Worm (Caenorhabditis elegans) whole organism, L1 larva: ENCODE data around the gene M110.8.

Experiments
- C16A3.4 ChIP-seq: fragments of 150-350 bp; optimal IDR thresholded peaks from 2 replicates; lab custom pipeline; 2014; ENCODE audit warnings: missing biosample characterization, missing genetic modification characterization
- F16B12.6 ChIP-seq: fragments of 150-350 bp; optimal IDR thresholded peaks from 2 replicates; lab custom pipeline; 2014; ENCODE audit warnings: missing biosample characterization, missing genetic modification characterization
- ama-1 ChIP-seq: fragments of 150-350 bp; optimal IDR thresholded peaks from 2 replicates; lab custom pipeline; 2014
- blmp-1 ChIP-seq: fragments of 150-350 bp; optimal IDR thresholded peaks from 2 replicates; lab custom pipeline; 2014; ENCODE audit warnings: missing biosample characterization, missing genetic modification characterization
- ceh-63 ChIP-seq: fragments of 200-800 bp; sonication (Bioruptor generic); optimal IDR thresholded peaks from 2 replicates; lab custom pipeline; 2018; ENCODE audit warnings: mild to moderate bottlenecking, missing genetic modification characterization, missing compliant biosample characterization
- ceh-8 ChIP-seq: fragments of 200-800 bp; sonication (Bioruptor generic); optimal IDR thresholded peaks from 2 replicates; lab custom pipeline; 2018; ENCODE audit warnings: mild to moderate bottlenecking, missing genetic modification characterization, moderate library complexity, missing compliant biosample characterization
- ceh-82 ChIP-seq, 3 experiments: fragments of 150-350 bp in 1 of 3; sonication (generic microtip) in 2 of 3; optimal IDR thresholded peaks; 2 replicates each; lab custom pipeline; 2014 to 2017; ENCODE audit warnings: missing biosample characterization in 3 of 3, missing genetic modification characterization in 3 of 3
- ceh-90 ChIP-seq: sonication (generic microtip); optimal IDR thresholded peaks from 2 replicates; lab custom pipeline; 2016; ENCODE audit warnings: missing genetic modification characterization, missing compliant biosample characterization
- ces-1 ChIP-seq: fragments of 150-350 bp; optimal IDR thresholded peaks from 2 replicates; lab custom pipeline; 2014; ENCODE audit warnings: missing biosample characterization, missing genetic modification reagents, missing genetic modification characterization
- efl-3 ChIP-seq: fragments of 200-800 bp; sonication (Bioruptor generic); optimal IDR thresholded peaks from 2 replicates; lab custom pipeline; 2018; ENCODE audit warnings: mild to moderate bottlenecking, missing genetic modification characterization, missing compliant biosample characterization
- egl-13 ChIP-seq: sonication (generic microtip); optimal IDR thresholded peaks from 2 replicates; lab custom pipeline; 2016; ENCODE audit warnings: missing genotype, missing genetic modification reagents, missing genetic modification characterization, missing compliant biosample characterization
- egl-27 ChIP-seq, 2 experiments: fragments of 150-350 bp in 1 of 2; sonication (generic microtip); optimal IDR thresholded peaks; 3 replicates each; lab custom pipeline; 2017 to 2018; ENCODE audit warnings: missing biosample characterization in 2 of 2, missing genetic modification characterization in 2 of 2, missing genetic modification reagents in 2 of 2
- elt-2 ChIP-seq: sonication (generic microtip); optimal IDR thresholded peaks from 2 replicates; lab custom pipeline; 2016; ENCODE audit warnings: missing genetic modification characterization, mild to moderate bottlenecking, inconsistent platforms, missing compliant biosample characterization, missing genetic modification reagents
- elt-3 ChIP-seq, 6 experiments: fragments of 150-350 bp in 1 of 6; sonication (generic microtip); optimal IDR thresholded peaks; 2 replicates each; lab custom pipeline; 2017 to 2018; ENCODE audit warnings: missing biosample characterization in 6 of 6, missing genetic modification characterization in 6 of 6, inconsistent platforms in 1 of 6
- fkh-4 ChIP-seq: sonication (generic microtip); optimal IDR thresholded peaks from 2 replicates; lab custom pipeline; 2016; ENCODE audit warnings: missing compliant biosample characterization, missing genetic modification characterization, borderline replicate concordance
- fkh-8 ChIP-seq: sonication (generic microtip); optimal IDR thresholded peaks from 2 replicates; lab custom pipeline; 2016; ENCODE audit warnings: mild to moderate bottlenecking, missing genetic modification characterization, missing compliant biosample characterization
- grh-1 ChIP-seq: fragments of 200-800 bp; sonication (Bioruptor generic); IDR thresholded peaks from 2 replicates; pipeline ENCODE4 v1.3.6; 2022; ENCODE audit warnings: missing genetic modification reagents, missing genetic modification characterization, missing compliant biosample characterization
- lin-13 ChIP-seq: fragments of 150-350 bp; optimal IDR thresholded peaks from 2 replicates; lab custom pipeline; 2014; ENCODE audit warnings: missing biosample characterization, missing genetic modification reagents, missing genetic modification characterization
- lin-14 ChIP-seq: fragments of 200-800 bp; sonication (Bioruptor generic); optimal IDR thresholded peaks from 2 replicates; lab custom pipeline; 2018; ENCODE audit warnings: mild to moderate bottlenecking, missing genetic modification characterization, moderate library complexity, missing compliant biosample characterization
- lin-15B ChIP-seq: fragments of 150-350 bp; sonication (generic microtip); optimal IDR thresholded peaks from 3 replicates; lab custom pipeline; 2014; ENCODE audit warnings: missing biosample characterization, missing genetic modification characterization
- lin-35 ChIP-seq, 2 experiments: fragments of 150-350 bp; optimal IDR thresholded peaks; 2 replicates each; lab custom pipeline; 2014; ENCODE audit warnings: missing biosample characterization in 2 of 2, missing genetic modification characterization in 2 of 2, missing genetic modification reagents in 2 of 2
- lir-3 ChIP-seq: sonication (generic microtip); optimal IDR thresholded peaks from 2 replicates; lab custom pipeline; 2016; ENCODE audit warnings: mild to moderate bottlenecking, missing genetic modification characterization, moderate library complexity, missing compliant biosample characterization; ENCODE audit not compliant: poor library complexity
- mab-9 ChIP-seq: fragments of 200-800 bp; sonication (Bioruptor generic); IDR thresholded peaks from 2 replicates; pipeline ENCODE4 v1.3.6; 2022; ENCODE audit warnings: missing genetic modification reagents, missing genetic modification characterization, missing compliant biosample characterization
- mef-2 ChIP-seq: fragments of 150-350 bp; optimal IDR thresholded peaks from 2 replicates; lab custom pipeline; 2014; ENCODE audit warnings: missing biosample characterization, missing genetic modification characterization
- nhr-12 ChIP-seq: sonication (generic microtip); optimal IDR thresholded peaks from 2 replicates; lab custom pipeline; 2017; ENCODE audit warnings: missing biosample characterization, missing genetic modification characterization
- nhr-19 ChIP-seq: fragments of 200-800 bp; sonication (Bioruptor generic); conservative IDR thresholded peaks from 2 replicates; pipeline ENCODE4 v1.3.6; 2022; ENCODE audit warnings: missing genetic modification characterization, missing compliant biosample characterization
- nhr-28 ChIP-seq: fragments of 150-350 bp; optimal IDR thresholded peaks from 2 replicates; lab custom pipeline; 2014; ENCODE audit warnings: missing biosample characterization, missing genetic modification characterization
- nhr-71 ChIP-seq: sonication (generic microtip); optimal IDR thresholded peaks from 2 replicates; lab custom pipeline; 2016; ENCODE audit warnings: mild to moderate bottlenecking, missing genetic modification characterization, moderate library complexity, missing compliant biosample characterization
- nhr-76 ChIP-seq: sonication (generic microtip); optimal IDR thresholded peaks from 2 replicates; lab custom pipeline; 2017; ENCODE audit warnings: missing biosample characterization, missing genetic modification characterization
- nhr-77 ChIP-seq: fragments of 150-350 bp; optimal IDR thresholded peaks from 2 replicates; lab custom pipeline; 2014; ENCODE audit warnings: missing biosample characterization, missing genetic modification characterization
- nhr-84 ChIP-seq: sonication (generic microtip); optimal IDR thresholded peaks from 2 replicates; lab custom pipeline; 2017; ENCODE audit warnings: missing biosample characterization, missing genetic modification characterization
- nhr-85 ChIP-seq: sonication (generic microtip); peaks from one replicate; lab custom pipeline; 2016; ENCODE audit warnings: missing genetic modification characterization, inconsistent platforms, missing compliant biosample characterization
- pax-3 ChIP-seq: fragments of 200-800 bp; sonication (Bioruptor generic); optimal IDR thresholded peaks from 2 replicates; lab custom pipeline; 2018; ENCODE audit warnings: mild to moderate bottlenecking, missing genetic modification characterization, moderate library complexity, missing compliant biosample characterization
- pqm-1 ChIP-seq: sonication (generic microtip); optimal IDR thresholded peaks from 3 replicates; lab custom pipeline; 2017; ENCODE audit warnings: missing biosample characterization, missing genetic modification characterization
- sox-4 ChIP-seq: sonication (generic microtip); optimal IDR thresholded peaks from 2 replicates; lab custom pipeline; 2016; ENCODE audit warnings: missing genetic modification characterization, missing compliant biosample characterization
- unc-130 ChIP-seq: fragments of 150-350 bp; optimal IDR thresholded peaks from 2 replicates; lab custom pipeline; 2017; ENCODE audit warnings: missing biosample characterization, missing genetic modification characterization, inconsistent platforms
- unc-30 ChIP-seq: sonication (generic microtip); optimal IDR thresholded peaks from 2 replicates; lab custom pipeline; 2017; ENCODE audit warnings: missing biosample characterization, missing genetic modification characterization
- ztf-11 ChIP-seq, 2 experiments: sonication (generic microtip); optimal IDR thresholded peaks; 2 replicates each; lab custom pipeline; 2016 to 2017; ENCODE audit warnings: missing genetic modification characterization in 2 of 2, missing biosample characterization in 1 of 2, missing compliant biosample characterization in 1 of 2
- ztf-4 ChIP-seq: fragments of 150-350 bp; optimal IDR thresholded peaks from 2 replicates; lab custom pipeline; 2014; ENCODE audit warnings: missing biosample characterization, missing genetic modification characterization

M110.8 gene

ce11 chrII:8199803-8200202, 9.6 kb downstream of the M110.8 start:
- no peak for TF ChIP-seq ceh-90
- peak; percentile 100 for TF ChIP-seq blmp-1
- peak; percentile 30 for TF ChIP-seq nhr-85 (tag; lab: Kevin White, UChicago)
- peak; percentile 34 for TF ChIP-seq lin-14 (GFP tag; lab: Kevin White, UChicago)
- TF ChIP-seq elt-3 (tag; optimal IDR thresholded peaks at IDR 0.05; lab: Kevin White, UChicago) = peak in 1 of 6 experiments; percentile 27

DNA sequence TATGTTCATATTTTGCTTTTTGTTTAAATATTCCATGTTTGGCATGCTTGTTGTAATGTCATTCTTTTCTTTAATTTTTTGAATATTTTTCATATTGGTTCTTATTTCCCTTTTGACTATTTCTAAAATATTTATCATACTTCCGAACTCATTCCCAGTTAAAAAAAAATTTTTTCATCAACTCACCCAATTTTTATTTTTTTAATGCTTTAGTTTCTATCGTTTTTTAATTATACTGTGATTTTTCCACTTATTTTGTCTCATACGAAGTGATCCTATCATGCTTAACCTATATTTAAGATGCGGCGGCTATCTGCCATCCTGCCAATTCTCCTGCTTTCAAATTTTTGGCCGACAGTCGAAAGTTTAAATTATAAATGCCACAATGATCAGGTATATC, 10.9 kb downstream of the M110.8 start, which contains the start of gene qua-1:
Gene qua-1, plus strand, starts transcription at position 301 of the 400 bp plus-strand sequence.
- TF ChIP-seq nhr-12 (tag; lab: Kevin White, UChicago) = no peak
- TF ChIP-seq ceh-8 (GFP tag; lab: Kevin White, UChicago) = no peak
- TF ChIP-seq pqm-1 (tag; lab: Kevin White, UChicago) = no peak
- TF ChIP-seq unc-30 (tag; lab: Kevin White, UChicago) = no peak
- no peak for TF ChIP-seq nhr-19 (GFP tag; lab: Robert Waterston, UW)
- TF ChIP-seq lir-3 = no peak
- TF ChIP-seq F16B12.6 (tag; lab: Kevin White, UChicago) = no peak
- TF ChIP-seq egl-13 = no peak
- no peak for TF ChIP-seq pax-3 (tag; lab: Kevin White, UChicago)
- TF ChIP-seq egl-27 (tag; optimal IDR thresholded peaks at IDR 0.05; lab: Kevin White, UChicago) = no peak
- no peak for TF ChIP-seq ceh-82 (tag; optimal IDR thresholded peaks at IDR 0.05; lab: Kevin White, UChicago)
- no peak for TF ChIP-seq mef-2 (tag; lab: Kevin White, UChicago)
- TF ChIP-seq ama-1 (lab: Kevin White, UChicago) = no peak
- no peak for TF ChIP-seq efl-3 (GFP tag; lab: Kevin White, UChicago)
- no peak for TF ChIP-seq grh-1 (GFP tag; lab: Robert Waterston, UW)
- no peak for TF ChIP-seq lin-15B (tag; lab: Kevin White, UChicago)
- TF ChIP-seq elt-3 (tag; optimal IDR thresholded peaks at IDR 0.05; lab: Kevin White, UChicago) = no peak

ce11 chrII:8193922-8194321, 15.5 kb downstream of the M110.8 start:
- TF ChIP-seq grh-1 (GFP tag; lab: Robert Waterston, UW) (no peak), C16A3.4 (no peak), blmp-1 (peak; percentile 96)

- TF ChIP-seq F16B12.6 (tag; lab: Kevin White, UChicago) (no peak), ces-1 (GFP tag; lab: Kevin White, UChicago) (no peak), C16A3.4 (no peak), lin-35 (GFP tag; optimal IDR thresholded peaks at IDR 0.05; lab: Kevin White, UChicago) (no peak), nhr-84 (tag; lab: Kevin White, UChicago) (no peak), ceh-63 (GFP tag; lab: Kevin White, UChicago) (no peak), unc-130 (tag; lab: Kevin White, UChicago) (no peak), nhr-76 (tag; lab: Kevin White, UChicago) (no peak), elt-2 (tag; lab: Kevin White, UChicago) (no peak), ztf-4 (tag; lab: Kevin White, UChicago) (no peak), sox-4 (tag; lab: Kevin White, UChicago) (no peak), pqm-1 (tag; lab: Kevin White, UChicago) (no peak), nhr-77 (tag; lab: Kevin White, UChicago) (no peak), fkh-4 (tag; lab: Kevin White, UChicago) (no peak), nhr-28 (tag; lab: Kevin White, UChicago) (no peak)
Observed at ce11 chrII:8193126-8193525, 16.2 kb downstream of the M110.8 start, which contains the start of gene T05C12.9. T05C12.9 (minus strand) TSS chrII:8193226.

DNA sequence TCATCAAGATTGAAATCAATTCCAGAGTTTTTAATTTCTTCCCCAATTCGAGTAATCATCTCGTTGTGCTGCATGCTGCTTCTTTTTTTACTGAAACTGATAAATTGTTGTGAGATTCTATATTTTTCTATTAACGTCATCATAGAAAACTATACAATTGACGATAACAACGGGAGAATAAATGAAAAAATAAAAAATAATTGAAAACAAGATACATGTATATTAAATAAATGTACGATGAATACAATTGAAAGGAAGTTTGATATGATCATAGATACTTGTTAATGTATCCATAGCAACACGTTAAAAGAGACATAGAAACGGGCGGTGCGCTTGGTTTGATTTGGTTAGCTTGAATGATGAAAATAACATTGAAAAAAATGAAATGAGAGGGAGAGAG, 18.9 kb downstream of the M110.8 start, which contains the start of gene T05C12.8:
Gene T05C12.8, minus strand, starts transcription at position 101 of the 400 bp plus-strand sequence.
- TF ChIP-seq lin-13 (GFP tag; lab: Kevin White, UChicago) (no peak), ztf-11 (tag; optimal IDR thresholded peaks at IDR 0.05; lab: Kevin White, UChicago) (no peak), mab-9 (no peak), fkh-8 (peak; percentile 85), egl-13 (no peak), nhr-71 (tag; lab: Kevin White, UChicago) (no peak)
